Fruit fly (Drosophila melanogaster) whole organism, prepupa: Measurements from ENCODE around the gene Fign.

Experiments
- Blimp-1 ChIP-seq: fragments of 200-800 bp; sonication (Bioruptor generic); optimal IDR thresholded peaks from 3 replicates; lab custom pipeline; 2017; ENCODE audit warnings: missing biosample characterization, missing genetic modification characterization, mild to moderate bottlenecking, moderate library complexity, missing genetic modification reagents
- CG10631 ChIP-seq: fragments of 200-800 bp; sonication (Bioruptor generic); optimal IDR thresholded peaks from 2 replicates; lab custom pipeline; 2016; ENCODE audit warnings: missing biosample characterization, missing genetic modification characterization
- CG10669 ChIP-seq: fragments of 200-800 bp; sonication (Bioruptor generic); optimal IDR thresholded peaks from 3 replicates; lab custom pipeline; 2018; ENCODE audit warnings: missing biosample characterization, mild to moderate bottlenecking, missing genetic modification characterization, moderate library complexity
- CG11762 ChIP-seq: fragments of 200-800 bp; sonication (Bioruptor generic); optimal IDR thresholded peaks from 3 replicates; lab custom pipeline; 2016; ENCODE audit warnings: missing biosample characterization, missing genetic modification characterization; ENCODE audit not compliant: insufficient read depth
- CG11902 ChIP-seq: fragments of 200-800 bp; sonication (Bioruptor generic); optimal IDR thresholded peaks from 3 replicates; lab custom pipeline; 2016; ENCODE audit warnings: missing biosample characterization, missing genetic modification characterization
- CG15336 ChIP-seq: fragments of 200-800 bp; sonication (Bioruptor generic); IDR thresholded peaks from 2 replicates; pipeline ENCODE4 v1.3.6; 2022; ENCODE audit warnings: missing biosample characterization, missing genetic modification characterization
- CG1621 ChIP-seq: fragments of 200-800 bp; sonication (Bioruptor generic); optimal IDR thresholded peaks from 3 replicates; lab custom pipeline; 2018; ENCODE audit warnings: missing biosample characterization, mild to moderate bottlenecking, missing genetic modification characterization
- CG16779 ChIP-seq: fragments of 200-800 bp; sonication (Bioruptor generic); optimal IDR thresholded peaks from 3 replicates; lab custom pipeline; 2017; ENCODE audit warnings: missing biosample characterization, mild to moderate bottlenecking, missing genetic modification characterization
- CG32006 ChIP-seq: fragments of 200-800 bp; sonication (Bioruptor generic); optimal IDR thresholded peaks from 3 replicates; lab custom pipeline; 2017; ENCODE audit warnings: missing biosample characterization, mild to moderate bottlenecking, missing genetic modification characterization
- CG4318 ChIP-seq: fragments of 200-800 bp; sonication (Bioruptor generic); optimal IDR thresholded peaks from 3 replicates; lab custom pipeline; 2017; ENCODE audit warnings: missing biosample characterization, mild to moderate bottlenecking, missing genetic modification characterization
- CG6163 ChIP-seq: fragments of 200-800 bp; sonication (Bioruptor generic); IDR thresholded peaks from 3 replicates; pipeline ENCODE4 v1.3.6; 2022; ENCODE audit warnings: missing biosample characterization, missing genetic modification characterization
- CG6276 ChIP-seq: fragments of 200-800 bp; sonication (Bioruptor generic); optimal IDR thresholded peaks from 2 replicates; lab custom pipeline; 2017; ENCODE audit warnings: missing biosample characterization, mild to moderate bottlenecking, missing genetic modification characterization
- CG6792 ChIP-seq: fragments of 200-800 bp; sonication (Bioruptor generic); optimal IDR thresholded peaks from 3 replicates; lab custom pipeline; 2016; ENCODE audit warnings: missing biosample characterization, missing genetic modification characterization
- CG6854 ChIP-seq: fragments of 200-800 bp; sonication (Bioruptor generic); optimal IDR thresholded peaks from 2 replicates; lab custom pipeline; 2017; ENCODE audit warnings: missing biosample characterization, mild to moderate bottlenecking, missing genetic modification characterization
- CG7368 ChIP-seq: fragments of 200-800 bp; sonication (Bioruptor generic); optimal IDR thresholded peaks from 3 replicates; lab custom pipeline; 2016; ENCODE audit warnings: missing biosample characterization, missing genetic modification characterization
- CG8319 ChIP-seq: fragments of 200-800 bp; sonication (Bioruptor generic); optimal IDR thresholded peaks from 3 replicates; lab custom pipeline; 2016; ENCODE audit warnings: missing biosample characterization, missing genetic modification characterization
- CG8632 ChIP-seq: fragments of 200-800 bp; sonication (Bioruptor generic); optimal IDR thresholded peaks from 3 replicates; lab custom pipeline; 2016; ENCODE audit warnings: missing biosample characterization, missing genetic modification characterization
- Eip75B ChIP-seq: fragments of 200-800 bp; sonication (Bioruptor generic); optimal IDR thresholded peaks from 3 replicates; lab custom pipeline; 2016; ENCODE audit warnings: missing biosample characterization, missing genetic modification characterization
- Eip78C ChIP-seq: fragments of 200-800 bp; sonication (Bioruptor generic); peaks from one replicate; lab custom pipeline; 2016; ENCODE audit warnings: missing biosample characterization, missing genetic modification characterization
- Gug ChIP-seq: fragments of 200-800 bp; sonication (Bioruptor generic); IDR thresholded peaks from 2 replicates; pipeline ENCODE4 v1.3.6; 2022; ENCODE audit warnings: missing biosample characterization, missing genetic modification characterization
- Hr38 ChIP-seq: sonication (Bioruptor generic); optimal IDR thresholded peaks from 2 replicates; lab custom pipeline; 2016; ENCODE audit warnings: missing biosample characterization, missing genetic modification characterization
- Hr39 ChIP-seq: fragments of 200-800 bp; sonication (Bioruptor generic); optimal IDR thresholded peaks from 2 replicates; lab custom pipeline; 2016; ENCODE audit warnings: missing biosample characterization, missing genetic modification characterization
- OdsH ChIP-seq: fragments of 200-800 bp; sonication (Bioruptor generic); optimal IDR thresholded peaks from 3 replicates; lab custom pipeline; 2016; ENCODE audit warnings: missing biosample characterization, missing genetic modification characterization
- Sox102F ChIP-seq: fragments of 200-800 bp; sonication (Bioruptor generic); optimal IDR thresholded peaks from 2 replicates; lab custom pipeline; 2016; ENCODE audit warnings: missing biosample characterization, mild to moderate bottlenecking, missing genetic modification characterization
- Sox14 ChIP-seq: fragments of 200-800 bp; sonication (Bioruptor generic); optimal IDR thresholded peaks from 3 replicates; lab custom pipeline; 2016; ENCODE audit warnings: missing biosample characterization, missing genetic modification characterization
- achi ChIP-seq: fragments of 200-800 bp; sonication (Bioruptor generic); optimal IDR thresholded peaks from 3 replicates; lab custom pipeline; 2016; ENCODE audit warnings: missing biosample characterization, missing genetic modification characterization
- dac ChIP-seq: fragments of 200-800 bp; sonication (Bioruptor generic); optimal IDR thresholded peaks from 2 replicates; lab custom pipeline; 2017; ENCODE audit warnings: missing biosample characterization, mild to moderate bottlenecking, missing genetic modification characterization
- dsx ChIP-seq: fragments of 200-800 bp; optimal IDR thresholded peaks from 3 replicates; lab custom pipeline; 2019; ENCODE audit warnings: missing biosample characterization, mild to moderate bottlenecking, missing genetic modification characterization, moderate library complexity; ENCODE audit not compliant: poor library complexity, severe bottlenecking
- esn ChIP-seq: fragments of 200-800 bp; sonication (Bioruptor generic); optimal IDR thresholded peaks from 2 replicates; lab custom pipeline; 2016; ENCODE audit warnings: missing biosample characterization, mild to moderate bottlenecking, missing genetic modification characterization, moderate library complexity
- fd59A ChIP-seq: fragments of 200-800 bp; sonication (Bioruptor generic); optimal IDR thresholded peaks from 2 replicates; lab custom pipeline; 2017; ENCODE audit warnings: missing biosample characterization, mild to moderate bottlenecking, missing genetic modification characterization, missing genetic modification reagents
- fd85E ChIP-seq: fragments of 200-800 bp; sonication (Bioruptor generic); optimal IDR thresholded peaks from 3 replicates; lab custom pipeline; 2016; ENCODE audit warnings: missing biosample characterization, missing genetic modification characterization
- fkh ChIP-seq: fragments of 200-800 bp; sonication (Bioruptor generic); optimal IDR thresholded peaks from 3 replicates; lab custom pipeline; 2017; ENCODE audit warnings: missing biosample characterization, mild to moderate bottlenecking, missing genetic modification characterization, moderate library complexity
- salr ChIP-seq, 2 experiments: fragments of 200-800 bp; sonication (Bioruptor generic); optimal IDR thresholded peaks; 3 replicates each; lab custom pipeline; 2016 to 2018; ENCODE audit warnings: missing biosample characterization in 2 of 2, missing genetic modification characterization in 2 of 2, mild to moderate bottlenecking in 1 of 2
- spab ChIP-seq: fragments of 200-800 bp; sonication (Bioruptor generic); optimal IDR thresholded peaks from 2 replicates; lab custom pipeline; 2017; ENCODE audit warnings: missing biosample characterization, mild to moderate bottlenecking, missing genetic modification characterization, missing genetic modification reagents
- ss ChIP-seq, 2 experiments: fragments of 200-800 bp; sonication (Bioruptor generic); optimal IDR thresholded peaks; 2 replicates in 1 of 2; 3 replicates in 1 of 2; lab custom pipeline; 2017 to 2018; ENCODE audit warnings: mild to moderate bottlenecking in 2 of 2, missing biosample characterization in 2 of 2, missing genetic modification characterization in 2 of 2, moderate library complexity in 1 of 2
- svp ChIP-seq: fragments of 200-800 bp; sonication (Bioruptor generic); peaks from one replicate; lab custom pipeline; 2016; ENCODE audit warnings: missing biosample characterization, missing genetic modification characterization
- topi ChIP-seq: fragments of 200-800 bp; sonication (Bioruptor generic); optimal IDR thresholded peaks from 3 replicates; lab custom pipeline; 2016; ENCODE audit warnings: missing biosample characterization, missing genetic modification characterization
- vri ChIP-seq: fragments of 200-800 bp; sonication (Bioruptor generic); optimal IDR thresholded peaks from 3 replicates; lab custom pipeline; 2016; ENCODE audit warnings: missing biosample characterization, mild to moderate bottlenecking, missing genetic modification characterization

Fign gene

dm6 chr2L:3319731-3320295 lies at the start of gene Fign, which contains the start of gene CG8837:
TSS of gene Fign (minus strand) at chr2L:3319872.
TSS of gene CG8837 (plus strand) at chr2L:3320245.
- TF ChIP-seq Blimp-1 (GFP tag; lab: Kevin White, UChicago) (peak; percentile 87), CG6163 (GFP tag; lab: Robert Waterston, UW) (no peak)

- TF ChIP-seq Sox14 (no peak), dsx (no peak), achi (GFP tag; lab: Kevin White, UChicago) (no peak), CG10631 (GFP tag; lab: Kevin White, UChicago) (no peak), CG15336 (GFP tag; lab: Robert Waterston, UW) (no peak), Eip78C (GFP tag; lab: Kevin White, UChicago) (no peak), CG8319 (GFP tag; lab: Kevin White, UChicago) (no peak), salr (GFP tag; optimal IDR thresholded peaks at IDR 0.05; lab: Kevin White, UChicago) (no peak), topi (GFP tag; lab: Kevin White, UChicago) (no peak), svp (GFP tag; lab: Kevin White, UChicago) (peak; percentile 8), vri (peak; percentile 17), CG10669 (no peak), Hr38 (GFP tag; lab: Kevin White, UChicago) (no peak), Gug (GFP tag; lab: Robert Waterston, UW) (no peak), OdsH (GFP tag; lab: Kevin White, UChicago) (no peak), CG11762 (no peak), CG7368 (GFP tag; lab: Kevin White, UChicago) (no peak), fkh (GFP tag; lab: Kevin White, UChicago) (peak; percentile 17), dac (GFP tag; lab: Kevin White, UChicago) (no peak), fd59A (GFP tag; lab: Kevin White, UChicago) (no peak), CG4318 (no peak), spab (GFP tag; lab: Kevin White, UChicago) (no peak), CG1621 (tag; lab: Kevin White, UChicago) (no peak), CG8632 (peak; percentile 1), ss (GFP tag; optimal IDR thresholded peaks at IDR 0.05; lab: Kevin White, UChicago) (no peak)
These were observed 49.5 kb upstream of the Fign start for dm6 chr2L:3369083-3369653.

- TF ChIP-seq achi (GFP tag; lab: Kevin White, UChicago): no peak
- no peak for TF ChIP-seq CG6163 (GFP tag; lab: Robert Waterston, UW)
- TF ChIP-seq OdsH (GFP tag; lab: Kevin White, UChicago): no peak
- TF ChIP-seq CG6276 (GFP tag; lab: Kevin White, UChicago): no peak
- TF ChIP-seq CG11902 (GFP tag; lab: Kevin White, UChicago): no peak
- no peak for TF ChIP-seq CG6792 (GFP tag; lab: Kevin White, UChicago)
- TF ChIP-seq salr (GFP tag; optimal IDR thresholded peaks at IDR 0.05; lab: Kevin White, UChicago): no peak
- no peak for TF ChIP-seq CG10669
- no peak for TF ChIP-seq Hr39 (GFP tag; lab: Kevin White, UChicago)
- TF ChIP-seq Blimp-1 (GFP tag; lab: Kevin White, UChicago): no peak
- TF ChIP-seq dsx: no peak
These were observed 48.8 kb upstream of the Fign start for dm6 chr2L:3368425-3368824.

dm6 chr2L:3366043-3366679 lies 46.5 kb upstream of the Fign start:
- TF ChIP-seq fd59A (GFP tag; lab: Kevin White, UChicago) (no peak), CG32006 (GFP tag; lab: Kevin White, UChicago) (no peak), fkh (GFP tag; lab: Kevin White, UChicago) (peak; percentile 64), esn (no peak), achi (GFP tag; lab: Kevin White, UChicago) (no peak), Sox102F (GFP tag; lab: Kevin White, UChicago) (no peak), CG16779 (tag; lab: Kevin White, UChicago) (no peak), CG6854 (no peak), CG1621 (tag; lab: Kevin White, UChicago) (no peak), CG10631 (GFP tag; lab: Kevin White, UChicago) (no peak), salr (GFP tag; optimal IDR thresholded peaks at IDR 0.05; lab: Kevin White, UChicago) (no peak), vri (peak; percentile 35), Hr39 (GFP tag; lab: Kevin White, UChicago) (no peak), Eip75B (GFP tag; lab: Kevin White, UChicago) (no peak), Sox14 (no peak), fd85E (GFP tag; lab: Kevin White, UChicago) (no peak), Hr38 (GFP tag; lab: Kevin White, UChicago) (no peak)
